Worm (Caenorhabditis elegans) whole organism, L1 larva: ENCODE data around the gene Y7A5A.9.

Experiments used
- C16A3.4 ChIP-seq: fragments of 150-350 bp; optimal IDR thresholded peaks from 2 replicates; lab custom pipeline; 2014; ENCODE audit warnings: missing biosample characterization, missing genetic modification characterization
- F16B12.6 ChIP-seq: fragments of 150-350 bp; optimal IDR thresholded peaks from 2 replicates; lab custom pipeline; 2014; ENCODE audit warnings: missing biosample characterization, missing genetic modification characterization
- ama-1 ChIP-seq: fragments of 150-350 bp; optimal IDR thresholded peaks from 2 replicates; lab custom pipeline; 2014
- blmp-1 ChIP-seq: fragments of 150-350 bp; optimal IDR thresholded peaks from 2 replicates; lab custom pipeline; 2014; ENCODE audit warnings: missing biosample characterization, missing genetic modification characterization
- ceh-63 ChIP-seq: fragments of 200-800 bp; sonication (Bioruptor generic); optimal IDR thresholded peaks from 2 replicates; lab custom pipeline; 2018; ENCODE audit warnings: mild to moderate bottlenecking, missing genetic modification characterization, missing compliant biosample characterization
- ceh-90 ChIP-seq: sonication (generic microtip); optimal IDR thresholded peaks from 2 replicates; lab custom pipeline; 2016; ENCODE audit warnings: missing genetic modification characterization, missing compliant biosample characterization
- ces-1 ChIP-seq: fragments of 150-350 bp; optimal IDR thresholded peaks from 2 replicates; lab custom pipeline; 2014; ENCODE audit warnings: missing biosample characterization, missing genetic modification reagents, missing genetic modification characterization
- dpl-1 ChIP-seq, 3 experiments: fragments of 150-350 bp in 2 of 3; sonication (generic microtip) in 1 of 3; optimal IDR thresholded peaks; 2 replicates each; lab custom pipeline; 2014 to 2017; ENCODE audit warnings: missing biosample characterization in 3 of 3, missing genetic modification characterization in 3 of 3, missing genetic modification reagents in 3 of 3
- dsc-1 ChIP-seq: sonication (generic microtip); optimal IDR thresholded peaks from 2 replicates; lab custom pipeline; 2016; ENCODE audit warnings: mild to moderate bottlenecking, missing genetic modification characterization, missing compliant biosample characterization
- efl-1 ChIP-seq, 4 experiments: fragments of 150-350 bp; optimal IDR thresholded peaks in 3 of 4; peaks in 1 of 4; 1 replicate in 1 of 4; 2 replicates in 3 of 4; lab custom pipeline; 2014; ENCODE audit warnings: missing biosample characterization in 2 of 4, missing genetic modification characterization in 2 of 4, missing genetic modification reagents in 2 of 4
- egl-13 ChIP-seq: sonication (generic microtip); optimal IDR thresholded peaks from 2 replicates; lab custom pipeline; 2016; ENCODE audit warnings: missing genotype, missing genetic modification reagents, missing genetic modification characterization, missing compliant biosample characterization
- egl-27 ChIP-seq, 2 experiments: fragments of 150-350 bp in 1 of 2; sonication (generic microtip); optimal IDR thresholded peaks; 3 replicates each; lab custom pipeline; 2017 to 2018; ENCODE audit warnings: missing biosample characterization in 2 of 2, missing genetic modification characterization in 2 of 2, missing genetic modification reagents in 2 of 2
- elt-2 ChIP-seq: sonication (generic microtip); optimal IDR thresholded peaks from 2 replicates; lab custom pipeline; 2016; ENCODE audit warnings: missing genetic modification characterization, mild to moderate bottlenecking, inconsistent platforms, missing compliant biosample characterization, missing genetic modification reagents
- ets-5 ChIP-seq: fragments of 200-800 bp; sonication (Bioruptor generic); IDR thresholded peaks from 2 replicates; pipeline ENCODE4 v1.3.6; 2022; ENCODE audit warnings: missing genetic modification characterization, missing compliant biosample characterization
- fkh-10 ChIP-seq: sonication (generic microtip); optimal IDR thresholded peaks from 2 replicates; lab custom pipeline; 2017; ENCODE audit warnings: missing biosample characterization, missing genetic modification reagents, missing genetic modification characterization
- fkh-4 ChIP-seq: sonication (generic microtip); optimal IDR thresholded peaks from 2 replicates; lab custom pipeline; 2016; ENCODE audit warnings: missing compliant biosample characterization, missing genetic modification characterization, borderline replicate concordance
- fkh-8 ChIP-seq: sonication (generic microtip); optimal IDR thresholded peaks from 2 replicates; lab custom pipeline; 2016; ENCODE audit warnings: mild to moderate bottlenecking, missing genetic modification characterization, missing compliant biosample characterization
- fos-1 ChIP-seq: fragments of 150-350 bp; optimal IDR thresholded peaks from 2 replicates; lab custom pipeline; 2014; ENCODE audit warnings: missing biosample characterization, missing genetic modification characterization
- grh-1 ChIP-seq: fragments of 200-800 bp; sonication (Bioruptor generic); IDR thresholded peaks from 2 replicates; pipeline ENCODE4 v1.3.6; 2022; ENCODE audit warnings: missing genetic modification reagents, missing genetic modification characterization, missing compliant biosample characterization
- hpl-2 ChIP-seq: fragments of 150-350 bp; optimal IDR thresholded peaks from 2 replicates; lab custom pipeline; 2014; ENCODE audit warnings: missing biosample characterization, missing genetic modification reagents, missing genetic modification characterization
- isw-1 ChIP-seq: fragments of 200-800 bp; sonication (Bioruptor generic); IDR thresholded peaks from 2 replicates; pipeline ENCODE4 v1.3.6; 2022; ENCODE audit warnings: missing genetic modification characterization, missing compliant biosample characterization
- lin-13 ChIP-seq: fragments of 150-350 bp; optimal IDR thresholded peaks from 2 replicates; lab custom pipeline; 2014; ENCODE audit warnings: missing biosample characterization, missing genetic modification reagents, missing genetic modification characterization
- lin-14 ChIP-seq: fragments of 200-800 bp; sonication (Bioruptor generic); optimal IDR thresholded peaks from 2 replicates; lab custom pipeline; 2018; ENCODE audit warnings: mild to moderate bottlenecking, missing genetic modification characterization, moderate library complexity, missing compliant biosample characterization
- lin-15B ChIP-seq: fragments of 150-350 bp; sonication (generic microtip); optimal IDR thresholded peaks from 3 replicates; lab custom pipeline; 2014; ENCODE audit warnings: missing biosample characterization, missing genetic modification characterization
- lin-35 ChIP-seq, 2 experiments: fragments of 150-350 bp; optimal IDR thresholded peaks; 2 replicates each; lab custom pipeline; 2014; ENCODE audit warnings: missing biosample characterization in 2 of 2, missing genetic modification characterization in 2 of 2, missing genetic modification reagents in 2 of 2
- lin-39 ChIP-seq: fragments of 150-350 bp; optimal IDR thresholded peaks from 2 replicates; lab custom pipeline; 2014; ENCODE audit warnings: missing biosample characterization, missing genetic modification reagents, missing genetic modification characterization
- lsy-2 ChIP-seq, 2 experiments: fragments of 150-350 bp; optimal IDR thresholded peaks; 2 replicates each; lab custom pipeline; 2014; ENCODE audit warnings: missing biosample characterization in 2 of 2, missing genetic modification characterization in 2 of 2
- mep-1 ChIP-seq: fragments of 150-350 bp; optimal IDR thresholded peaks from 2 replicates; lab custom pipeline; 2014; ENCODE audit warnings: missing biosample characterization, missing genetic modification characterization
- nhr-12 ChIP-seq: sonication (generic microtip); optimal IDR thresholded peaks from 2 replicates; lab custom pipeline; 2017; ENCODE audit warnings: missing biosample characterization, missing genetic modification characterization
- nhr-20 ChIP-seq: sonication (generic microtip); optimal IDR thresholded peaks from 2 replicates; lab custom pipeline; 2016; ENCODE audit warnings: mild to moderate bottlenecking, missing genetic modification characterization, missing compliant biosample characterization
- nhr-28 ChIP-seq: fragments of 150-350 bp; optimal IDR thresholded peaks from 2 replicates; lab custom pipeline; 2014; ENCODE audit warnings: missing biosample characterization, missing genetic modification characterization
- nhr-47 ChIP-seq: sonication (generic microtip); optimal IDR thresholded peaks from 2 replicates; lab custom pipeline; 2016; ENCODE audit warnings: mild to moderate bottlenecking, missing genetic modification characterization, moderate library complexity, missing compliant biosample characterization
- nhr-71 ChIP-seq: sonication (generic microtip); optimal IDR thresholded peaks from 2 replicates; lab custom pipeline; 2016; ENCODE audit warnings: mild to moderate bottlenecking, missing genetic modification characterization, moderate library complexity, missing compliant biosample characterization
- nhr-76 ChIP-seq: sonication (generic microtip); optimal IDR thresholded peaks from 2 replicates; lab custom pipeline; 2017; ENCODE audit warnings: missing biosample characterization, missing genetic modification characterization
- nhr-77 ChIP-seq: fragments of 150-350 bp; optimal IDR thresholded peaks from 2 replicates; lab custom pipeline; 2014; ENCODE audit warnings: missing biosample characterization, missing genetic modification characterization
- pag-3 ChIP-seq: sonication (generic microtip); optimal IDR thresholded peaks from 2 replicates; lab custom pipeline; 2017; ENCODE audit warnings: missing genetic modification characterization, mild to moderate bottlenecking, missing compliant biosample characterization, antibody characterized with exemption, borderline replicate concordance; ENCODE audit not compliant: insufficient read depth
- rnt-1 ChIP-seq: sonication (generic microtip); optimal IDR thresholded peaks from 2 replicates; lab custom pipeline; 2016; ENCODE audit warnings: mild to moderate bottlenecking, missing genetic modification characterization, moderate library complexity, missing compliant biosample characterization
- skn-1 ChIP-seq: fragments of 150-350 bp; optimal IDR thresholded peaks from 2 replicates; lab custom pipeline; 2014; ENCODE audit warnings: missing biosample characterization, missing genetic modification characterization
- snpc-4 ChIP-seq: fragments of 150-350 bp; optimal IDR thresholded peaks from 2 replicates; lab custom pipeline; 2014; ENCODE audit warnings: missing biosample characterization, missing genetic modification characterization
- snu-23 ChIP-seq: sonication (generic microtip); optimal IDR thresholded peaks from 2 replicates; lab custom pipeline; 2016; ENCODE audit warnings: missing genetic modification characterization, missing compliant biosample characterization
- sox-4 ChIP-seq: sonication (generic microtip); optimal IDR thresholded peaks from 2 replicates; lab custom pipeline; 2016; ENCODE audit warnings: missing genetic modification characterization, missing compliant biosample characterization
- sptf-1 ChIP-seq: fragments of 150-350 bp; optimal IDR thresholded peaks from 2 replicates; lab custom pipeline; 2014; ENCODE audit warnings: missing biosample characterization, missing genetic modification characterization
- swsn-7 ChIP-seq: sonication (generic microtip); optimal IDR thresholded peaks from 2 replicates; lab custom pipeline; 2016; ENCODE audit warnings: missing genetic modification characterization, missing compliant biosample characterization
- unc-130 ChIP-seq: fragments of 150-350 bp; optimal IDR thresholded peaks from 2 replicates; lab custom pipeline; 2017; ENCODE audit warnings: missing biosample characterization, missing genetic modification characterization, inconsistent platforms
- unc-30 ChIP-seq: sonication (generic microtip); optimal IDR thresholded peaks from 2 replicates; lab custom pipeline; 2017; ENCODE audit warnings: missing biosample characterization, missing genetic modification characterization
- unc-62 ChIP-seq: fragments of 150-350 bp; optimal IDR thresholded peaks from 2 replicates; lab custom pipeline; 2014; ENCODE audit warnings: missing biosample characterization, missing genetic modification reagents, missing genetic modification characterization
- unc-86 ChIP-seq: sonication (generic microtip); optimal IDR thresholded peaks from 2 replicates; lab custom pipeline; 2016; ENCODE audit warnings: missing genetic modification characterization, missing compliant biosample characterization
- unc-98 ChIP-seq: fragments of 200-800 bp; sonication (Bioruptor generic); IDR thresholded peaks from 2 replicates; pipeline ENCODE4 v1.3.6; 2022; ENCODE audit warnings: missing genetic modification characterization, missing compliant biosample characterization
- xbp-1 ChIP-seq: sonication (generic microtip); optimal IDR thresholded peaks from 2 replicates; lab custom pipeline; 2016; ENCODE audit warnings: missing genetic modification characterization, missing compliant biosample characterization
- zag-1 ChIP-seq: fragments of 150-350 bp; optimal IDR thresholded peaks from 2 replicates; lab custom pipeline; 2014; ENCODE audit warnings: missing biosample characterization, missing genetic modification characterization

Y7A5A.9 gene

ce11 chrX:15826866-15827265 is at the start of gene Y7A5A.9:
Gene Y7A5A.9 (plus strand): TSS chrX:15827166.
- TF ChIP-seq unc-62 (GFP tag; lab: Kevin White, UChicago) (no peak), dsc-1 (no peak), efl-1 (optimal IDR thresholded peaks at IDR 0.05; lab: Kevin White, UChicago) (no peak), efl-1 (GFP tag; optimal IDR thresholded peaks at IDR 0.05 in 1 of 2; lab: Kevin White, UChicago) (no peak), nhr-28 (tag; lab: Kevin White, UChicago) (no peak), unc-86 (tag; lab: Kevin White, UChicago) (no peak), swsn-7 (tag; lab: Kevin White, UChicago) (no peak), snpc-4 (tag; lab: Kevin White, UChicago) (no peak), fkh-10 (GFP tag; lab: Kevin White, UChicago) (no peak), lsy-2 (tag; optimal IDR thresholded peaks at IDR 0.05; lab: Kevin White, UChicago) (no peak), blmp-1 (tag; lab: Kevin White, UChicago) (no peak), sox-4 (no peak), nhr-77 (tag; lab: Kevin White, UChicago) (no peak), unc-98 (GFP tag; lab: Robert Waterston, UW) (no peak), nhr-47 (tag; lab: Kevin White, UChicago) (no peak), snu-23 (GFP tag; lab: Kevin White, UChicago) (no peak)

ce11 chrX:15779503-15779902 is 47.5 kb upstream of the Y7A5A.9 start:
- TF ChIP-seq fkh-8 = no peak
- no peak for TF ChIP-seq fkh-10 (GFP tag; lab: Kevin White, UChicago)
- TF ChIP-seq egl-13 (tag; lab: Kevin White, UChicago) = no peak
- no peak for TF ChIP-seq lin-39 (tag; lab: Kevin White, UChicago)
- no peak for TF ChIP-seq nhr-47 (tag; lab: Kevin White, UChicago)
- no peak for TF ChIP-seq egl-27 (tag; optimal IDR thresholded peaks at IDR 0.05; lab: Kevin White, UChicago)
- peak; percentile 75 for TF ChIP-seq blmp-1 (tag; lab: Kevin White, UChicago)
- TF ChIP-seq isw-1 (GFP tag; lab: Robert Waterston, UW) = no peak
- TF ChIP-seq lin-14 (GFP tag; lab: Kevin White, UChicago) = peak; percentile 78
- TF ChIP-seq nhr-71 (tag; lab: Kevin White, UChicago) = peak; percentile 58
- TF ChIP-seq efl-1 (optimal IDR thresholded peaks at IDR 0.05; lab: Kevin White, UChicago) = no peak
- TF ChIP-seq efl-1 (GFP tag; optimal IDR thresholded peaks at IDR 0.05 in 1 of 2; lab: Kevin White, UChicago) = peak in 1 of 2 experiments; percentile 65
- TF ChIP-seq snpc-4 (tag; lab: Kevin White, UChicago) = no peak
- TF ChIP-seq elt-2 (tag; lab: Kevin White, UChicago) = peak; percentile 80
- TF ChIP-seq dpl-1 (GFP tag; optimal IDR thresholded peaks at IDR 0.05; lab: Kevin White, UChicago) = no peak
- TF ChIP-seq ets-5 (GFP tag; lab: Robert Waterston, UW) = no peak
- TF ChIP-seq rnt-1 = peak; percentile 45
- TF ChIP-seq unc-86 (tag; lab: Kevin White, UChicago) = no peak
- TF ChIP-seq snu-23 (GFP tag; lab: Kevin White, UChicago) = peak; percentile 56
- TF ChIP-seq hpl-2 = peak; percentile 12
- TF ChIP-seq ces-1 (GFP tag; lab: Kevin White, UChicago) = no peak
- TF ChIP-seq zag-1 (tag; lab: Kevin White, UChicago) = no peak
- TF ChIP-seq fos-1 = no peak
- no peak for TF ChIP-seq lin-13 (GFP tag; lab: Kevin White, UChicago)
- TF ChIP-seq ceh-90 (tag; lab: Kevin White, UChicago) = no peak
- peak; percentile 3 for TF ChIP-seq mep-1
- TF ChIP-seq nhr-76 (tag; lab: Kevin White, UChicago) = no peak
- no peak for TF ChIP-seq lin-15B (tag; lab: Kevin White, UChicago)
- TF ChIP-seq xbp-1 = peak; percentile 6
- no peak for TF ChIP-seq fkh-4 (tag; lab: Kevin White, UChicago)
- TF ChIP-seq nhr-28 (tag; lab: Kevin White, UChicago) = no peak
- TF ChIP-seq ama-1 (lab: Kevin White, UChicago) = peak; percentile 28
- TF ChIP-seq nhr-20 (tag; lab: Kevin White, UChicago) = peak; percentile 50
- TF ChIP-seq lin-35 (GFP tag; optimal IDR thresholded peaks at IDR 0.05; lab: Kevin White, UChicago) = peak in 1 of 2 experiments; percentile 61
- peak; percentile 0 for TF ChIP-seq skn-1 (tag; lab: Kevin White, UChicago)
- TF ChIP-seq C16A3.4 (tag; lab: Kevin White, UChicago) = peak; percentile 51
- TF ChIP-seq grh-1 (GFP tag; lab: Robert Waterston, UW) = no peak
- peak; percentile 55 for TF ChIP-seq unc-130 (tag; lab: Kevin White, UChicago)
- no peak for TF ChIP-seq ceh-63
- no peak for TF ChIP-seq unc-30 (tag; lab: Kevin White, UChicago)
- TF ChIP-seq dsc-1 = no peak
- no peak for TF ChIP-seq sptf-1 (tag; lab: Kevin White, UChicago)
- no peak for TF ChIP-seq F16B12.6 (tag; lab: Kevin White, UChicago)
- no peak for TF ChIP-seq pag-3
- TF ChIP-seq lsy-2 (tag; optimal IDR thresholded peaks at IDR 0.05; lab: Kevin White, UChicago) = peak; percentile 17 to 89
- no peak for TF ChIP-seq nhr-12 (tag; lab: Kevin White, UChicago)
